Worm (Caenorhabditis elegans) whole organism, late embryonic: ENCODE data around the gene Y66C5A.2.

Experiments used
- C08G9.2 ChIP-seq: sonication (generic microtip); optimal IDR thresholded peaks from 2 replicates; lab custom pipeline; 2016; ENCODE audit warnings: mild to moderate bottlenecking, missing genetic modification characterization, moderate library complexity, missing compliant biosample characterization
- C38D4.7 ChIP-seq: fragments of 200-800 bp; sonication (Bioruptor generic); optimal IDR thresholded peaks from 2 replicates; lab custom pipeline; 2018; ENCODE audit warnings: mild to moderate bottlenecking, missing genetic modification characterization, moderate library complexity, missing compliant biosample characterization
- T23F11.4 ChIP-seq: fragments of 200-800 bp; sonication (Bioruptor generic); optimal IDR thresholded peaks from 2 replicates; lab custom pipeline; 2018; ENCODE audit warnings: mild to moderate bottlenecking, missing genetic modification characterization, missing compliant biosample characterization
- ahr-1 ChIP-seq: sonication (generic microtip); optimal IDR thresholded peaks from 2 replicates; lab custom pipeline; 2016; ENCODE audit warnings: missing genetic modification characterization, missing compliant biosample characterization
- ama-1 ChIP-seq: fragments of 150-350 bp; optimal IDR thresholded peaks from 2 replicates; lab custom pipeline; 2014
- ceh-14 ChIP-seq: sonication (generic microtip); optimal IDR thresholded peaks from 2 replicates; lab custom pipeline; 2016; ENCODE audit warnings: missing genotype, missing genetic modification characterization, missing compliant biosample characterization
- ceh-18 ChIP-seq: sonication (generic microtip); optimal IDR thresholded peaks from 2 replicates; lab custom pipeline; 2016; ENCODE audit warnings: missing genetic modification characterization, missing compliant biosample characterization
- ceh-22 ChIP-seq: sonication (generic microtip); optimal IDR thresholded peaks from 2 replicates; lab custom pipeline; 2017; ENCODE audit warnings: missing biosample characterization, missing genetic modification characterization
- elt-2 ChIP-seq: sonication (generic microtip); optimal IDR thresholded peaks from 2 replicates; lab custom pipeline; 2016; ENCODE audit warnings: missing genetic modification reagents, missing genetic modification characterization, missing compliant biosample characterization
- fkh-10 ChIP-seq: fragments of 150-350 bp; optimal IDR thresholded peaks from 2 replicates; lab custom pipeline; 2014; ENCODE audit warnings: missing biosample characterization, missing genetic modification reagents, missing genetic modification characterization
- fkh-6 ChIP-seq: sonication (generic microtip); optimal IDR thresholded peaks from 2 replicates; lab custom pipeline; 2016; ENCODE audit warnings: missing genetic modification characterization, missing compliant biosample characterization
- hlh-15 ChIP-seq: sonication (generic microtip); optimal IDR thresholded peaks from 2 replicates; lab custom pipeline; 2016; ENCODE audit warnings: missing genetic modification characterization, missing compliant biosample characterization
- hlh-30 ChIP-seq: sonication (generic microtip); optimal IDR thresholded peaks from 2 replicates; lab custom pipeline; 2017; ENCODE audit warnings: antibody characterized with exemption, missing genetic modification characterization, missing compliant biosample characterization; ENCODE audit not compliant: insufficient read depth
- hlh-6 ChIP-seq: sonication (generic microtip); optimal IDR thresholded peaks from 2 replicates; lab custom pipeline; 2016; ENCODE audit warnings: missing genotype, missing genetic modification characterization, missing compliant biosample characterization
- hlh-8 ChIP-seq: sonication (generic microtip); optimal IDR thresholded peaks from 2 replicates; lab custom pipeline; 2016; ENCODE audit warnings: missing genotype, missing genetic modification characterization, missing compliant biosample characterization
- lim-6 ChIP-seq: sonication (generic microtip); optimal IDR thresholded peaks from 2 replicates; lab custom pipeline; 2016; ENCODE audit warnings: missing genetic modification characterization, missing compliant biosample characterization
- madf-2 ChIP-seq: sonication (generic microtip); optimal IDR thresholded peaks from 2 replicates; lab custom pipeline; 2017; ENCODE audit warnings: missing genetic modification characterization, missing compliant biosample characterization
- mec-3 ChIP-seq: sonication (generic microtip); optimal IDR thresholded peaks from 2 replicates; lab custom pipeline; 2016; ENCODE audit warnings: borderline replicate concordance, missing genetic modification characterization, missing compliant biosample characterization
- nhr-232 ChIP-seq: sonication (generic microtip); optimal IDR thresholded peaks from 2 replicates; lab custom pipeline; 2016; ENCODE audit warnings: missing genetic modification characterization, missing compliant biosample characterization
- npax-4 ChIP-seq: sonication (generic microtip); optimal IDR thresholded peaks from 2 replicates; lab custom pipeline; 2016; ENCODE audit warnings: missing genetic modification characterization, missing compliant biosample characterization
- odd-2 ChIP-seq: sonication (generic microtip); optimal IDR thresholded peaks from 2 replicates; lab custom pipeline; 2017; ENCODE audit warnings: antibody characterized with exemption, mild to moderate bottlenecking, missing genetic modification characterization, missing compliant biosample characterization
- pag-3 ChIP-seq: sonication (generic microtip); optimal IDR thresholded peaks from 2 replicates; lab custom pipeline; 2016; ENCODE audit warnings: missing compliant biosample characterization, missing genetic modification characterization, borderline replicate concordance
- pat-9 ChIP-seq: fragments of 200-800 bp; sonication (Bioruptor generic); optimal IDR thresholded peaks from 2 replicates; lab custom pipeline; 2018; ENCODE audit warnings: mild to moderate bottlenecking, missing genetic modification characterization, moderate library complexity, missing compliant biosample characterization
- pax-1 ChIP-seq: fragments of 150-350 bp; optimal IDR thresholded peaks from 2 replicates; lab custom pipeline; 2014; ENCODE audit warnings: missing biosample characterization, missing genetic modification characterization
- pha-2 ChIP-seq: sonication (generic microtip); optimal IDR thresholded peaks from 2 replicates; lab custom pipeline; 2017; ENCODE audit warnings: mild to moderate bottlenecking, missing genetic modification characterization, missing compliant biosample characterization
- pha-4 ChIP-seq: fragments of 150-350 bp; optimal IDR thresholded peaks from 2 replicates; lab custom pipeline; 2018; ENCODE audit warnings: missing biosample characterization, missing genetic modification reagents, missing genetic modification characterization
- pqm-1 ChIP-seq: sonication (generic microtip); optimal IDR thresholded peaks from 2 replicates; lab custom pipeline; 2016; ENCODE audit warnings: missing genetic modification characterization, missing compliant biosample characterization
- ref-2 ChIP-seq: sonication (generic microtip); optimal IDR thresholded peaks from 2 replicates; lab custom pipeline; 2016; ENCODE audit warnings: missing genetic modification characterization, missing compliant biosample characterization
- sdc-2 ChIP-seq: sonication (generic microtip); optimal IDR thresholded peaks from 2 replicates; lab custom pipeline; 2016; ENCODE audit warnings: missing genotype, missing genetic modification characterization, missing compliant biosample characterization
- sox-2 ChIP-seq: fragments of 200-800 bp; sonication (Bioruptor generic); IDR thresholded peaks from 2 replicates; pipeline ENCODE4 v1.3.6; 2022; ENCODE audit warnings: missing genetic modification reagents, missing genetic modification characterization, missing compliant biosample characterization
- sox-4 ChIP-seq: sonication (generic microtip); optimal IDR thresholded peaks from 2 replicates; lab custom pipeline; 2017; ENCODE audit warnings: mild to moderate bottlenecking, missing genetic modification characterization, inconsistent platforms, missing compliant biosample characterization
- tbx-7 ChIP-seq: sonication (generic microtip); optimal IDR thresholded peaks from 2 replicates; lab custom pipeline; 2016; ENCODE audit warnings: missing genotype, missing genetic modification characterization, missing compliant biosample characterization
- ttx-3 ChIP-seq: sonication (generic microtip); optimal IDR thresholded peaks from 2 replicates; lab custom pipeline; 2016; ENCODE audit warnings: missing genetic modification reagents, missing genetic modification characterization, missing compliant biosample characterization
- unc-3 ChIP-seq, 2 experiments: fragments of 200-800 bp in 1 of 2; sonication (Bioruptor generic) in 1 of 2; sonication (generic microtip) in 1 of 2; conservative IDR thresholded peaks in 1 of 2; optimal IDR thresholded peaks in 1 of 2; 2 replicates each; pipeline versions ENCODE4 v1.3.6 to Lab custom; 2016 to 2022; ENCODE audit warnings: missing compliant biosample characterization in 2 of 2, missing genetic modification characterization in 2 of 2, missing genetic modification reagents in 1 of 2
- unc-42 ChIP-seq: sonication (generic microtip); optimal IDR thresholded peaks from 2 replicates; lab custom pipeline; 2016; ENCODE audit warnings: missing genotype, missing genetic modification characterization, missing compliant biosample characterization
- unc-55 ChIP-seq: sonication (generic microtip); optimal IDR thresholded peaks from 2 replicates; lab custom pipeline; 2017; ENCODE audit warnings: missing biosample characterization, missing genetic modification reagents, missing genetic modification characterization
- zip-5 ChIP-seq: sonication (generic microtip); optimal IDR thresholded peaks from 2 replicates; lab custom pipeline; 2016; ENCODE audit warnings: missing genetic modification characterization, missing compliant biosample characterization

The Y66C5A.2 gene

ce11 chrX:14496545-14496944, 36.0 kb downstream of the Y66C5A.2 start:
- TF ChIP-seq hlh-15 (tag; lab: Kevin White, UChicago), result no peak
- TF ChIP-seq unc-55 (GFP tag; lab: Kevin White, UChicago), result no peak
- peak; percentile 1 for TF ChIP-seq elt-2 (tag; lab: Kevin White, UChicago)

- no peak for TF ChIP-seq madf-2 (tag; lab: Kevin White, UChicago)
- TF ChIP-seq hlh-15 (tag; lab: Kevin White, UChicago), result no peak
- TF ChIP-seq pha-4 (tag; lab: Kevin White, UChicago), result no peak
- TF ChIP-seq pag-3 (tag; lab: Kevin White, UChicago), result no peak
- no peak for TF ChIP-seq ceh-14 (tag; lab: Kevin White, UChicago)
- TF ChIP-seq C08G9.2 (tag; lab: Kevin White, UChicago), result no peak
- TF ChIP-seq T23F11.4, result no peak
- no peak for TF ChIP-seq ahr-1
- TF ChIP-seq pax-1, result no peak
- TF ChIP-seq, all 69 proteins: peak for 0
These were observed 39.4 kb downstream of the Y66C5A.2 start for ce11 chrX:14499830-14500409.

ce11 chrX:14500422-14501058, 40.0 kb downstream of the Y66C5A.2 start:
- no peak for TF ChIP-seq ttx-3
- peak; percentile 88 for TF ChIP-seq elt-2 (tag; lab: Kevin White, UChicago)
- TF ChIP-seq ref-2 (tag; lab: Kevin White, UChicago), result no peak
- TF ChIP-seq fkh-10 (GFP tag; lab: Kevin White, UChicago), result no peak
- no peak for TF ChIP-seq pag-3 (tag; lab: Kevin White, UChicago)
- TF ChIP-seq hlh-30 (tag; lab: Kevin White, UChicago), result peak; percentile 35
- no peak for TF ChIP-seq unc-3 (GFP tag; conservative IDR thresholded peaks at IDR 0.05; lab: Robert Waterston, UW)
- no peak for TF ChIP-seq unc-3 (tag; optimal IDR thresholded peaks at IDR 0.05; lab: Kevin White, UChicago)
- no peak for TF ChIP-seq ceh-18
- TF ChIP-seq sox-4, result no peak
- no peak for TF ChIP-seq zip-5
- TF ChIP-seq pat-9 (tag; lab: Kevin White, UChicago), result no peak
- no peak for TF ChIP-seq sox-2
- TF ChIP-seq pha-4 (tag; lab: Kevin White, UChicago), result no peak

- TF ChIP-seq pha-4 (tag; lab: Kevin White, UChicago) (no peak), hlh-30 (tag; lab: Kevin White, UChicago) (peak; percentile 44), hlh-6 (tag; lab: Kevin White, UChicago) (no peak), elt-2 (tag; lab: Kevin White, UChicago) (peak; percentile 94), unc-55 (GFP tag; lab: Kevin White, UChicago) (peak; percentile 19), npax-4 (tag; lab: Kevin White, UChicago) (no peak)
These were observed 41.6 kb downstream of the Y66C5A.2 start for ce11 chrX:14502116-14502587.

ce11 chrX:14503282-14503681, 42.8 kb downstream of the Y66C5A.2 start:
- TF ChIP-seq unc-55 (GFP tag; lab: Kevin White, UChicago), result peak; percentile 2
- TF ChIP-seq odd-2 (tag; lab: Kevin White, UChicago), result no peak

ce11 chrX:14503800-14504550, 43.5 kb downstream of the Y66C5A.2 start, which contains the start of gene M163.1:
Gene M163.1 (minus strand): TSS chrX:14503824.
- TF ChIP-seq npax-4 (tag; lab: Kevin White, UChicago), result no peak
- no peak for TF ChIP-seq ama-1 (lab: Kevin White, UChicago)
- TF ChIP-seq sdc-2 (tag; lab: Kevin White, UChicago), result peak; percentile 38
- no peak for TF ChIP-seq C38D4.7 (GFP tag; lab: Kevin White, UChicago)
- no peak for TF ChIP-seq fkh-6 (tag; lab: Kevin White, UChicago)
- no peak for TF ChIP-seq ceh-22 (tag; lab: Kevin White, UChicago)
- peak; percentile 3 for TF ChIP-seq nhr-232 (tag; lab: Kevin White, UChicago)
- TF ChIP-seq mec-3 (tag; lab: Kevin White, UChicago), result no peak
- no peak for TF ChIP-seq unc-3 (GFP tag; conservative IDR thresholded peaks at IDR 0.05; lab: Robert Waterston, UW)
- TF ChIP-seq unc-3 (tag; optimal IDR thresholded peaks at IDR 0.05; lab: Kevin White, UChicago), result no peak
- TF ChIP-seq unc-42 (tag; lab: Kevin White, UChicago), result peak; percentile 3
- peak; percentile 15 for TF ChIP-seq hlh-8
- no peak for TF ChIP-seq tbx-7
- no peak for TF ChIP-seq lim-6
- TF ChIP-seq pqm-1 (tag; lab: Kevin White, UChicago), result no peak
- no peak for TF ChIP-seq unc-55 (GFP tag; lab: Kevin White, UChicago)
- no peak for TF ChIP-seq madf-2 (tag; lab: Kevin White, UChicago)
- no peak for TF ChIP-seq pha-2 (tag; lab: Kevin White, UChicago)
- peak; percentile 0 for TF ChIP-seq ceh-18
